Worm (Caenorhabditis elegans) whole organism, L3 larva: ENCODE measurements around the gene srg-50.

Experiments
- R02D3.7 ChIP-seq: fragments of 150-350 bp; optimal IDR thresholded peaks from 2 replicates; lab custom pipeline; 2014; ENCODE audit warnings: missing biosample characterization, missing genetic modification characterization
- ZK546.5 ChIP-seq: sonication (generic microtip); optimal IDR thresholded peaks from 2 replicates; lab custom pipeline; 2017; ENCODE audit warnings: missing biosample characterization, missing genetic modification characterization
- ama-1 ChIP-seq: fragments of 150-350 bp; optimal IDR thresholded peaks from 2 replicates; lab custom pipeline; 2018
- ceh-28 ChIP-seq: fragments of 150-350 bp; optimal IDR thresholded peaks from 2 replicates; lab custom pipeline; 2014; ENCODE audit warnings: missing biosample characterization, missing genetic modification reagents, missing genetic modification characterization
- ceh-82 ChIP-seq: fragments of 150-350 bp; optimal IDR thresholded peaks from 2 replicates; lab custom pipeline; 2014; ENCODE audit warnings: missing biosample characterization, missing genetic modification characterization
- ceh-9 ChIP-seq: sonication (generic microtip); optimal IDR thresholded peaks from 2 replicates; lab custom pipeline; 2018; ENCODE audit warnings: missing biosample characterization, missing genetic modification characterization
- egl-27 ChIP-seq: sonication (generic microtip); optimal IDR thresholded peaks from 4 replicates; lab custom pipeline; 2017; ENCODE audit warnings: missing biosample characterization, missing genetic modification reagents, missing genetic modification characterization
- egl-5 ChIP-seq: fragments of 150-350 bp; optimal IDR thresholded peaks from 2 replicates; lab custom pipeline; 2017; ENCODE audit warnings: missing biosample characterization, missing genetic modification reagents, missing genetic modification characterization, inconsistent platforms
- elt-1 ChIP-seq: fragments of 150-350 bp; optimal IDR thresholded peaks from 2 replicates; lab custom pipeline; 2014; ENCODE audit warnings: missing biosample characterization, missing genetic modification characterization
- elt-2 ChIP-seq: sonication (generic microtip); optimal IDR thresholded peaks from 2 replicates; lab custom pipeline; 2016; ENCODE audit warnings: missing genetic modification reagents, mild to moderate bottlenecking, missing genetic modification characterization, missing compliant biosample characterization
- eor-1 ChIP-seq, 2 experiments: fragments of 150-350 bp; optimal IDR thresholded peaks; 2 replicates each; lab custom pipeline; 2014 to 2018; ENCODE audit warnings: missing biosample characterization in 2 of 2, missing genetic modification characterization in 2 of 2
- fkh-10 ChIP-seq: sonication (generic microtip); optimal IDR thresholded peaks from 2 replicates; lab custom pipeline; 2017; ENCODE audit warnings: missing biosample characterization, missing genetic modification reagents, missing genetic modification characterization
- fkh-2 ChIP-seq: fragments of 150-350 bp; optimal IDR thresholded peaks from 2 replicates; lab custom pipeline; 2014; ENCODE audit warnings: missing biosample characterization, missing genetic modification reagents, missing genetic modification characterization
- hmg-11 ChIP-seq: sonication (generic microtip); optimal IDR thresholded peaks from 2 replicates; lab custom pipeline; 2016; ENCODE audit warnings: missing genetic modification characterization, missing compliant biosample characterization
- jun-1 ChIP-seq: fragments of 150-350 bp; optimal IDR thresholded peaks from 2 replicates; lab custom pipeline; 2014; ENCODE audit warnings: missing biosample characterization, missing genetic modification reagents, missing genetic modification characterization
- lin-15B ChIP-seq: fragments of 150-350 bp; optimal IDR thresholded peaks from 2 replicates; lab custom pipeline; 2014; ENCODE audit warnings: missing biosample characterization, missing genetic modification characterization
- lin-39 ChIP-seq: fragments of 150-350 bp; optimal IDR thresholded peaks from 2 replicates; lab custom pipeline; 2018; ENCODE audit warnings: missing biosample characterization, missing genetic modification reagents, missing genetic modification characterization
- lsy-12 ChIP-seq: sonication (generic microtip); optimal IDR thresholded peaks from 2 replicates; lab custom pipeline; 2016; ENCODE audit warnings: mild to moderate bottlenecking, missing genetic modification characterization, missing compliant biosample characterization
- mdl-1 ChIP-seq: fragments of 150-350 bp; optimal IDR thresholded peaks from 2 replicates; lab custom pipeline; 2014; ENCODE audit warnings: missing biosample characterization, missing genetic modification characterization
- mml-1 ChIP-seq: fragments of 150-350 bp; sonication (generic microtip); optimal IDR thresholded peaks from 3 replicates; lab custom pipeline; 2014; ENCODE audit warnings: missing biosample characterization, missing genetic modification characterization
- nfya-1 ChIP-seq: sonication (generic microtip); optimal IDR thresholded peaks from 2 replicates; lab custom pipeline; 2017; ENCODE audit warnings: missing genetic modification characterization, mild to moderate bottlenecking, missing compliant biosample characterization, antibody characterized with exemption, moderate library complexity; ENCODE audit not compliant: insufficient read depth
- nhr-11 ChIP-seq: fragments of 150-350 bp; optimal IDR thresholded peaks from 2 replicates; lab custom pipeline; 2014; ENCODE audit warnings: missing biosample characterization, missing genetic modification characterization
- nhr-23 ChIP-seq: fragments of 150-350 bp; optimal IDR thresholded peaks from 2 replicates; lab custom pipeline; 2014; ENCODE audit warnings: missing biosample characterization, missing genetic modification reagents, missing genetic modification characterization
- nhr-25 ChIP-seq: sonication (generic microtip); optimal IDR thresholded peaks from 2 replicates; lab custom pipeline; 2017; ENCODE audit warnings: missing biosample characterization, missing genetic modification characterization
- nhr-43 ChIP-seq: sonication (generic microtip); optimal IDR thresholded peaks from 2 replicates; lab custom pipeline; 2016; ENCODE audit warnings: mild to moderate bottlenecking, missing genetic modification characterization, missing compliant biosample characterization; ENCODE audit not compliant: poor library complexity, severe bottlenecking
- nhr-77 ChIP-seq: fragments of 150-350 bp; optimal IDR thresholded peaks from 2 replicates; lab custom pipeline; 2014; ENCODE audit warnings: missing biosample characterization, missing genetic modification characterization
- pha-4 ChIP-seq: fragments of 150-350 bp; optimal IDR thresholded peaks from 2 replicates; lab custom pipeline; 2014; ENCODE audit warnings: missing biosample characterization, missing genetic modification reagents, missing genetic modification characterization
- pqm-1 ChIP-seq: fragments of 150-350 bp; optimal IDR thresholded peaks from 2 replicates; lab custom pipeline; 2017; ENCODE audit warnings: missing biosample characterization, missing genetic modification characterization, inconsistent platforms
- skn-1 ChIP-seq: fragments of 150-350 bp; optimal IDR thresholded peaks from 2 replicates; lab custom pipeline; 2014; ENCODE audit warnings: missing biosample characterization, missing genetic modification characterization
- snpc-4 ChIP-seq: fragments of 150-350 bp; optimal IDR thresholded peaks from 2 replicates; lab custom pipeline; 2014; ENCODE audit warnings: missing biosample characterization, missing genetic modification characterization
- unc-62 ChIP-seq: fragments of 150-350 bp; sonication (generic microtip); optimal IDR thresholded peaks from 4 replicates; lab custom pipeline; 2014; ENCODE audit warnings: missing biosample characterization, missing genetic modification reagents, missing genetic modification characterization
- zag-1 ChIP-seq: fragments of 150-350 bp; optimal IDR thresholded peaks from 2 replicates; lab custom pipeline; 2014; ENCODE audit warnings: missing biosample characterization, missing genetic modification characterization
- ztf-11 ChIP-seq: fragments of 150-350 bp; optimal IDR thresholded peaks from 2 replicates; lab custom pipeline; 2014; ENCODE audit warnings: missing biosample characterization, missing genetic modification characterization

The srg-50 gene

DNA sequence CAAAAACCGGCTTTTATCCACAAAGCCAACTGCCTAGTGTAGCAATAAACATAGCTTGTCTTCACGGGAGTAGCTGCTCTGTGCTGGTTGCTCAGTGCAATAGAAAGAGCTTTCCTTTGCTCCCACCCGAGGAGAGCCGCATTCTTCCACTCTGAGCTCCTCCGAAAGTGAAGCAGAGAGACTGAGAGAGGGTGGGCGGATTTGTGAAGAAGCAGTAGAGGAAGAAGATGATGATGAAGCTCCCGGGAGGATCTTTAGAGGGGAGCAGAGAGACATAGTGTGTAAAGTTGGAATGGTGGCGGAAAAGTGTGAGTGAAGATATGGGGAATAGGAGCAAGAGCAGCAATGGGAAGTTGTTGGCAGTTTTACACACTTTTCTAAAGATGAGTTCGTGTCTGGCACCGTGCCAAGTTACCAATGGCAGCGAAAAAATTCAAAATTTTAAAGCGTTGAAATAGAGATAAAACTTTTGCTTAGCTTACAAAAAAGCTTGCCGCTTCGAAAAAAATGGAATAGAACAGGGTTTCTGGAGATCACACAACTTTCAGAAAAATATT lies 23.6 kb upstream of the srg-50 start, which contains the start of gene ZC477.4:
Gene ZC477.4, minus strand, starts transcription at position 276 of the 557 bp plus-strand sequence.
- no peak for TF ChIP-seq ceh-82
- TF ChIP-seq fkh-10 (GFP tag; lab: Kevin White, UChicago), result no peak
- no peak for TF ChIP-seq lsy-12 (tag; lab: Kevin White, UChicago)
- peak; percentile 31 for TF ChIP-seq nfya-1 (tag; lab: Kevin White, UChicago)
- TF ChIP-seq, all 47 proteins: peak for 1

DNA sequence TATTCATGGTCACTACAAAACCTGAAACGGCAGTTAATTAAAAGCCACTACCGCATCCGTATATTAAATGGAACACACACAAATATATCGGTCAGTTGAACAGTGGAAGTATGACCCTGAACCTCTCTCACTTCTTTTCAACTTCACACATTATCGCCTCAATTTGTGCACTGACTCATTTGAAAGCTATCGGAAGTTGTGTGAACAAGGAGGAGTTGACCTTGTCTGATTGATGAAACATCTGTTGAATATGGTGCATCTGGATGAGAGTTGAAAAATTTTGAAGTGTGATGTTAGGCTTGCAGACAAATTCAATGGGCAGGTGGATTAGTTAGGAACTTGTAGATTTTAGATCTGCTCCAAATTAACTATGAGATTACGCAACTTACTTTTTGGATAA lies 22.5 kb upstream of the srg-50 start:
- no peak for TF ChIP-seq mml-1 (tag; lab: Kevin White, UChicago)
- TF ChIP-seq mdl-1 (tag; lab: Kevin White, UChicago), result no peak
- no peak for TF ChIP-seq R02D3.7
- no peak for TF ChIP-seq egl-5
- TF ChIP-seq fkh-2 (tag; lab: Kevin White, UChicago), result no peak
- TF ChIP-seq fkh-10 (GFP tag; lab: Kevin White, UChicago), result no peak
- TF ChIP-seq nhr-25, result no peak
- no peak for TF ChIP-seq jun-1 (tag; lab: Kevin White, UChicago)
- no peak for TF ChIP-seq snpc-4 (tag; lab: Kevin White, UChicago)
- TF ChIP-seq ceh-28, result no peak
- TF ChIP-seq skn-1, result no peak
- TF ChIP-seq nhr-43 (tag; lab: Kevin White, UChicago), result no peak
- TF ChIP-seq elt-2 (tag; lab: Kevin White, UChicago), result no peak

- TF ChIP-seq lin-39 (tag; lab: Kevin White, UChicago), result peak; percentile 0
- TF ChIP-seq egl-5, result no peak
- TF ChIP-seq nfya-1 (tag; lab: Kevin White, UChicago), result no peak
Observed at ce11 chrIV:7096097-7096496, 21.1 kb upstream of the srg-50 start.

DNA sequence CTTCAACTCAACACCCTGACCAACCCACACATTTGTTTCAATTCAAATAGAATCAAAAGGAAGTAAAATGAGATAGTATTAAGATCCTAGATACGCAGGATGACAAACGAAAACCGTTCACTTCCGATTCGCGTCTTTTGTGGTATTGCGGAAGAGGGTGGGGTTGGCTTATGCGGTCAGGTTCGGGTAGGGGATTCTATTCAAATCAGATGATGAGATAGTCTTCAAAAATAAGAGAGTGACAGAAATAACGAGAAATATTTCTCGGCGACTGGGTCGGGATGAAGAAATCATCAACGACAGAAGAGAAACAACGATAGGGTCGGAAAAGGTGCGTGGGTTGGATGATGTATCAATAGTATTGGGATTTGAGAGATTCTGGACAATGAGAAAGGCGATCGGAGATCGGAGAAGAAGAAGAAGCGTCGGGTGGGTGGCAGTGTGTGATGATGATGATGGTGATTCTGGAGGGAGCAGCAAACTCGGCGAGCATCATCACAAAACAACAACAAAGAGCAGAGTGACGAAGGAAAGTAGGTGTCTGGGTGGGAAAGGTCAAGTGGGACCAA lies 20.5 kb upstream of the srg-50 start:
- TF ChIP-seq snpc-4 (tag; lab: Kevin White, UChicago), result peak; percentile 43
- no peak for TF ChIP-seq elt-1
- TF ChIP-seq ZK546.5 (tag; lab: Kevin White, UChicago), result no peak
- TF ChIP-seq eor-1 (tag; optimal IDR thresholded peaks at IDR 0.05; lab: Kevin White, UChicago), result no peak
- no peak for TF ChIP-seq egl-5
- no peak for TF ChIP-seq fkh-10 (GFP tag; lab: Kevin White, UChicago)
- no peak for TF ChIP-seq ama-1 (lab: Kevin White, UChicago)
- TF ChIP-seq pha-4, result peak; percentile 24
- TF ChIP-seq nhr-23 (tag; lab: Kevin White, UChicago), result peak; percentile 72

ce11 chrIV:7094216-7094758 lies 19.3 kb upstream of the srg-50 start, which contains the start of gene deb-1:
Gene deb-1, minus strand, starts transcription at chrIV:7094266.
- TF ChIP-seq hmg-11 (tag; lab: Kevin White, UChicago) (no peak), ceh-9 (tag; lab: Kevin White, UChicago) (no peak), elt-2 (tag; lab: Kevin White, UChicago) (peak; percentile 75), unc-62 (no peak), zag-1 (tag; lab: Kevin White, UChicago) (no peak), elt-1 (no peak), pha-4 (peak; percentile 85), egl-27 (tag; lab: Kevin White, UChicago) (no peak), nhr-77 (tag; lab: Kevin White, UChicago) (no peak), nhr-11 (no peak), lin-15B (tag; lab: Kevin White, UChicago) (no peak), pqm-1 (tag; lab: Kevin White, UChicago) (peak; percentile 24), ztf-11 (tag; lab: Kevin White, UChicago) (no peak), nhr-43 (tag; lab: Kevin White, UChicago) (no peak), mml-1 (tag; lab: Kevin White, UChicago) (no peak), nhr-23 (tag; lab: Kevin White, UChicago) (no peak)
